Worm (Caenorhabditis elegans) whole organism, young adult: ENCODE results near the gene R02F11.1.

ENCODE experiments used
- F22D6.2 ChIP-seq: sonication (generic microtip); optimal IDR thresholded peaks from 2 replicates; lab custom pipeline; 2016; ENCODE audit warnings: mild to moderate bottlenecking, missing genetic modification characterization, missing compliant biosample characterization
- hlh-12 ChIP-seq: sonication (generic microtip); optimal IDR thresholded peaks from 2 replicates; lab custom pipeline; 2016; ENCODE audit warnings: missing genetic modification characterization, missing compliant biosample characterization
- lin-40 ChIP-seq: sonication (generic microtip); optimal IDR thresholded peaks from 2 replicates; lab custom pipeline; 2016; ENCODE audit warnings: missing genetic modification characterization, mild to moderate bottlenecking, missing compliant biosample characterization, missing genotype, missing genetic modification reagents
- mxl-1 ChIP-seq: sonication (generic microtip); optimal IDR thresholded peaks from 2 replicates; lab custom pipeline; 2016; ENCODE audit warnings: missing genetic modification characterization, missing compliant biosample characterization
- nfya-1 ChIP-seq: sonication (generic microtip); optimal IDR thresholded peaks from 2 replicates; lab custom pipeline; 2017; ENCODE audit warnings: antibody characterized with exemption, missing compliant biosample characterization, missing genetic modification characterization, borderline replicate concordance; ENCODE audit not compliant: insufficient read depth
- nfya-2 ChIP-seq: fragments of 200-800 bp; sonication (Bioruptor generic); IDR thresholded peaks from 2 replicates; pipeline ENCODE4 v1.3.6; 2022; ENCODE audit warnings: missing genetic modification reagents, missing genetic modification characterization, missing compliant biosample characterization
- nhr-179 ChIP-seq: sonication (generic microtip); optimal IDR thresholded peaks from 2 replicates; lab custom pipeline; 2016; ENCODE audit warnings: mild to moderate bottlenecking, missing genetic modification characterization, missing compliant biosample characterization
- nhr-27 ChIP-seq: fragments of 200-800 bp; sonication (Bioruptor generic); optimal IDR thresholded peaks from 2 replicates; lab custom pipeline; 2018; ENCODE audit warnings: mild to moderate bottlenecking, missing genetic modification characterization, moderate library complexity, missing compliant biosample characterization
- pha-4 ChIP-seq: fragments of 150-350 bp; sonication (generic microtip); optimal IDR thresholded peaks from 2 replicates; lab custom pipeline; 2014; ENCODE audit warnings: missing biosample characterization, missing genetic modification reagents, missing genetic modification characterization
- repo-1 ChIP-seq: sonication (generic microtip); optimal IDR thresholded peaks from 2 replicates; lab custom pipeline; 2017; ENCODE audit warnings: mild to moderate bottlenecking, missing genetic modification characterization, missing compliant biosample characterization
- sea-2 ChIP-seq: fragments of 200-800 bp; sonication (Bioruptor generic); IDR thresholded peaks from 2 replicates; pipeline ENCODE4 v1.3.6; 2022; ENCODE audit warnings: missing genetic modification characterization, missing compliant biosample characterization

ce11 chrV:4805847-4806246 lies 5.0 kb downstream of the R02F11.1 start, which contains the start of gene R02F11.3:
- TF ChIP-seq F22D6.2 (no peak), nhr-179 (tag; lab: Kevin White, UChicago) (no peak), nfya-2 (GFP tag; lab: Robert Waterston, UW) (no peak), sea-2 (GFP tag; lab: Robert Waterston, UW) (no peak), nfya-1 (tag; lab: Kevin White, UChicago) (no peak), nhr-27 (tag; lab: Kevin White, UChicago) (no peak), mxl-1 (tag; lab: Kevin White, UChicago) (no peak), lin-40 (tag; lab: Kevin White, UChicago) (no peak), repo-1 (no peak), hlh-12 (no peak), pha-4 (tag; lab: Kevin White, UChicago) (no peak)
